Worm (Caenorhabditis elegans) whole organism, early embryonic: Measurements from ENCODE around the gene fbxa-72.

ENCODE experiments used
- B0310.2 ChIP-seq: sonication (generic microtip); optimal IDR thresholded peaks from 2 replicates; lab custom pipeline; 2016; ENCODE audit warnings: mild to moderate bottlenecking, missing genetic modification characterization, missing compliant biosample characterization
- F13C5.2 ChIP-seq: sonication (generic microtip); optimal IDR thresholded peaks from 2 replicates; lab custom pipeline; 2017; ENCODE audit warnings: mild to moderate bottlenecking, missing genetic modification characterization, inconsistent platforms, missing compliant biosample characterization
- aly-1 ChIP-seq: sonication (generic microtip); optimal IDR thresholded peaks from 2 replicates; lab custom pipeline; 2016; ENCODE audit warnings: missing genetic modification characterization, missing compliant biosample characterization
- ama-1 ChIP-seq: fragments of 150-350 bp; optimal IDR thresholded peaks from 2 replicates; lab custom pipeline; 2014
- ceh-13 ChIP-seq: fragments of 200-800 bp; sonication (Bioruptor generic); optimal IDR thresholded peaks from 2 replicates; lab custom pipeline; 2018; ENCODE audit warnings: mild to moderate bottlenecking, missing genetic modification characterization, missing compliant biosample characterization
- ceh-36 ChIP-seq: sonication (generic microtip); optimal IDR thresholded peaks from 2 replicates; lab custom pipeline; 2016; ENCODE audit warnings: missing genetic modification characterization, inconsistent platforms, missing compliant biosample characterization
- ets-7 ChIP-seq: sonication (generic microtip); optimal IDR thresholded peaks from 2 replicates; lab custom pipeline; 2016; ENCODE audit warnings: missing genotype, missing genetic modification characterization, missing compliant biosample characterization
- flt-1 ChIP-seq: fragments of 200-800 bp; sonication (Bioruptor generic); IDR thresholded peaks from 2 replicates; pipeline ENCODE4 v1.3.6; 2022; ENCODE audit warnings: missing genetic modification characterization, missing compliant biosample characterization
- hmbx-1 ChIP-seq: sonication (generic microtip); optimal IDR thresholded peaks from 2 replicates; lab custom pipeline; 2016; ENCODE audit warnings: mild to moderate bottlenecking, missing genetic modification characterization, missing compliant biosample characterization
- hmg-4 ChIP-seq: fragments of 200-800 bp; sonication (Bioruptor generic); optimal IDR thresholded peaks from 2 replicates; lab custom pipeline; 2018; ENCODE audit warnings: mild to moderate bottlenecking, missing genetic modification characterization, missing compliant biosample characterization
- hnd-1 ChIP-seq: sonication (generic microtip); optimal IDR thresholded peaks from 2 replicates; lab custom pipeline; 2016; ENCODE audit warnings: missing genetic modification characterization, missing compliant biosample characterization
- pes-1 ChIP-seq: fragments of 200-800 bp; sonication (Bioruptor generic); IDR thresholded peaks from 2 replicates; pipeline ENCODE4 v1.3.6; 2022; ENCODE audit warnings: missing genetic modification reagents, missing genetic modification characterization, missing compliant biosample characterization
- scrt-1 ChIP-seq: fragments of 200-800 bp; sonication (Bioruptor generic); IDR thresholded peaks from 2 replicates; pipeline ENCODE4 v1.3.6; 2022; ENCODE audit warnings: missing genetic modification characterization, missing compliant biosample characterization
- sea-1 ChIP-seq: fragments of 200-800 bp; sonication (Bioruptor generic); conservative IDR thresholded peaks from 2 replicates; pipeline ENCODE4 v1.3.6; 2022; ENCODE audit warnings: missing genetic modification characterization, missing compliant biosample characterization
- tbx-11 ChIP-seq: fragments of 200-800 bp; sonication (Bioruptor generic); IDR thresholded peaks from 2 replicates; pipeline ENCODE4 v1.3.6; 2022; ENCODE audit warnings: missing genetic modification characterization, missing compliant biosample characterization
- tbx-37 ChIP-seq: fragments of 200-800 bp; sonication (Bioruptor generic); conservative IDR thresholded peaks from 2 replicates; pipeline ENCODE4 v1.3.6; 2022; ENCODE audit warnings: missing genetic modification reagents, missing genetic modification characterization, missing compliant biosample characterization
- tra-4 ChIP-seq: sonication (generic microtip); optimal IDR thresholded peaks from 2 replicates; lab custom pipeline; 2017; ENCODE audit warnings: missing genetic modification characterization, missing compliant biosample characterization

fbxa-72 gene

DNA sequence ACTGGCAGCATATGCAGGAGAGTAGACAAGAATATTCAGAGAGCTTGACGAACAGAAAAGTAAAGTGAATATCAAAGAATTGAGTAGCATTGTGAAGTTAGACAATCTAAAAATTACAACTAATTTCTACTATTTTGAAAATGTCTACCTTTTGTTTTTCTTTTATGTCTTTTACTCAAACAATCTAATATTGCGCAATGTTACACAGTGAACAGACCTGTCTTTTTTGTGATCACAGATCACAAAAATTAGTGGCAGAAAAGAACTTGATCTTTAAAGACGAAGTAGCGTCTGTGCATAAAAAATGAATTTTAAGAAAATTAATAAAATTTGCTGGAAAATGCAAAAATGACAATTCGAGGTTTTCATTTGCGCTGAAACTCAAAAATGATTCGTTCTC lies 22.5 kb upstream of the fbxa-72 start:
- no peak for TF ChIP-seq tbx-11
- no peak for TF ChIP-seq scrt-1 (GFP tag; lab: Robert Waterston, UW)
- no peak for TF ChIP-seq ets-7 (tag; lab: Kevin White, UChicago)
- no peak for TF ChIP-seq F13C5.2 (tag; lab: Kevin White, UChicago)
- no peak for TF ChIP-seq ceh-36 (tag; lab: Kevin White, UChicago)

DNA sequence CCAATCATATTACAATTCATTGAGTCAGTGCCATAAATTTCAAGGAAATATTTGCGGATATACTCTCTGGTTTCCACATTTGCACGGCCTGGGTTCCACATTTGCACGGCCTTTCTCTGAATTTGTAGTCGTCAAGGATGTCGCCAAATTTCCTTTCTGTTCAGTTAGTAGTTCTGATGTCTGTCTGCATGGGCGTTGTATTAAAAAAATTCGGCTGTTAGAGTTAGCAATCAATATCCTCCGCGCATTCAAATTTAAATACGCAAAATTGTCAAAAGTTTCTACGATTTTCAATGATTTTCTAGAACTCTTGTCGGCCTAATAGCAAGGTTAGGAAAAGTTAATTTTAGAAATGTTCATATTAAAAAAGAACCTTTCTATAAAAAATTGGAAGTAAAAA lies 19.4 kb upstream of the fbxa-72 start, which contains the start of gene srj-52:
srj-52 (minus strand) TSS at position 101 of the 400 bp plus-strand sequence.
- no peak for TF ChIP-seq tbx-11
- TF ChIP-seq aly-1 (tag; lab: Kevin White, UChicago), result no peak
- TF ChIP-seq ets-7 (tag; lab: Kevin White, UChicago), result no peak
- TF ChIP-seq F13C5.2 (tag; lab: Kevin White, UChicago), result no peak
- TF ChIP-seq hmg-4 (GFP tag; lab: Kevin White, UChicago), result no peak
- TF ChIP-seq tra-4 (tag; lab: Kevin White, UChicago), result no peak
- TF ChIP-seq sea-1 (GFP tag; lab: Robert Waterston, UW), result no peak
- TF ChIP-seq hmbx-1 (tag; lab: Kevin White, UChicago), result no peak
- TF ChIP-seq pes-1, result no peak
- no peak for TF ChIP-seq hnd-1 (tag; lab: Kevin White, UChicago)
- TF ChIP-seq flt-1 (GFP tag; lab: Robert Waterston, UW), result no peak
- TF ChIP-seq tbx-37, result no peak
- TF ChIP-seq ceh-13 (GFP tag; lab: Kevin White, UChicago), result no peak
- no peak for TF ChIP-seq B0310.2 (tag; lab: Kevin White, UChicago)
- TF ChIP-seq ceh-36 (tag; lab: Kevin White, UChicago), result no peak
- TF ChIP-seq ama-1 (lab: Kevin White, UChicago), result no peak
- TF ChIP-seq scrt-1 (GFP tag; lab: Robert Waterston, UW), result no peak

DNA sequence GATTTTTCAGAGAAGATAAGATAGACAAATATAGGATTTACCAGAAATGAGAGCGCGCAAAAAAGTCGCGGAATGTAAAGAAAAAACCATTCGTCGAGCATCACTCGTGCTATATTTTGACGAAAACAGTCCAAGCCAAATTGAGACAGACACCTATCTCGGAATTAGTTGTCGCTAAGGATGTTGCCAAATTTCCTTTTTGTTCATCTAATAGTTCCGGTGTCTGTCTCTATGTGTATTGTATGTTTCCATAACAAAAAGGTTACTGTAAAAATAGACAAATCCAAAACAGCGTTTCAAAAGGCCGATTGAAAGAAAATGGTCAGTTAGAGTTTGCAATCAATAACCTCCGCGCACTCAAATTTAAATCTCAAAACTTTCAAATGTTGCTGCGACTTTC lies 18.1 kb upstream of the fbxa-72 start, which contains the start of gene srj-53:
srj-53 (minus strand) TSS at position 101 of the 400 bp plus-strand sequence.
- TF ChIP-seq hnd-1 (tag; lab: Kevin White, UChicago) (no peak), pes-1 (no peak), ceh-36 (tag; lab: Kevin White, UChicago) (no peak), flt-1 (GFP tag; lab: Robert Waterston, UW) (no peak), sea-1 (GFP tag; lab: Robert Waterston, UW) (no peak), B0310.2 (tag; lab: Kevin White, UChicago) (no peak), scrt-1 (GFP tag; lab: Robert Waterston, UW) (no peak), tbx-37 (no peak), ets-7 (tag; lab: Kevin White, UChicago) (no peak), ceh-13 (GFP tag; lab: Kevin White, UChicago) (no peak), F13C5.2 (tag; lab: Kevin White, UChicago) (no peak), ama-1 (lab: Kevin White, UChicago) (no peak), hmbx-1 (tag; lab: Kevin White, UChicago) (no peak)

DNA sequence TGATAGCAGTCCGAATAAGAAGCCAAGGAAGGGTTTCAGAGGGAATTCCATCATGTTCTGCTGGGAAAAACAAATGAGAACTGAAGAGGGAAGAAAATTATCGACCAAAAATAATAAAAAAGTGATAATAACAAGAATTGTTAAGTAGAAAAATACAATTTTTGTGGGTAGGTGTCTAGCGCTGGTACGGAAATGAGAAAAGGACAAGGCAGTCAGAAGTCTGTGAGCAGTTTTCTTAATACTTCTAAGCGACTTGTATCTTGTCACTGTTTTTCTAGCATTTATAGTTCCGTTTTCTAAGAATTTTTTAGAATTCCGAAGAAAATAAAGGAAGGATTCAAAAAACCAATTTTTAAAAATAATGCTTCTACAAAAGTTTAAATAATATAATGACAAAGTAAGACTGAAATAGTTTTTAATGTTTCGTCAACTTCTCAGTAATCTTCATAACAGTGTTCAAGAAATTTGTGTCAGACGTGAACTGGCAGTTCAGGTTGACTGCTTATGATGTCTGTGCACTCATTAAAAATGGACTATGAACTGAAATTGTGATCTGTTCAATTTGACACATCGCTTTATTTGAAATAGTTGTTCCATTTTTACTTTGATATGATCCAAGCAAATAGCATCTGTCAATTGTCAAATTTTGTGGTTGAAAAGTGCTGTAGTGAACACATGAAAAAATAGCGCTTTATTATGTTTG lies 16.3 kb upstream of the fbxa-72 start, which contains the start of gene srx-4:
srx-4 (minus strand) TSS at position 51 of the 703 bp plus-strand sequence.
- no peak for TF ChIP-seq pes-1
- no peak for TF ChIP-seq tra-4 (tag; lab: Kevin White, UChicago)
- TF ChIP-seq ceh-13 (GFP tag; lab: Kevin White, UChicago), result no peak
- TF ChIP-seq sea-1 (GFP tag; lab: Robert Waterston, UW), result no peak
- TF ChIP-seq ama-1 (lab: Kevin White, UChicago), result no peak
- no peak for TF ChIP-seq ets-7 (tag; lab: Kevin White, UChicago)

DNA sequence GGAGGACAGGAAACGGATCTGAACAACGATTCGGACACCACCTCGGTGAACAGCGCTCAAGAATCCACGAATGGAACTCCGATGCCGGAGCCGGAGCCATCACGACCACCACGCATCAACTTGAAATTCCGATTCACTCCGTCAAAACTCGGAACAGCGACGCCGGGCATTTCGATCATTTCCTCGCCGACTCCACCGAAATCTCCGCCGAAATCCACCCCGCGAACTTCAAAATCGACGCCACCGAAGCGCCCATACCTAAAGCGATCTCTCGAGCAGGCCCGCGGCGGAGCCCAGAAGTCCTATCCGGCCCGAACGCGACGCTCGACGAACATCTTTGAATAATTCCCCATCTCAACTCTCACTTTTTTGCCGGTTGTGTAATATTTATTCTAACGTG lies 13.0 kb upstream of the fbxa-72 start:
- TF ChIP-seq pes-1 (no peak), ets-7 (tag; lab: Kevin White, UChicago) (no peak), hmbx-1 (tag; lab: Kevin White, UChicago) (no peak), sea-1 (GFP tag; lab: Robert Waterston, UW) (no peak), flt-1 (GFP tag; lab: Robert Waterston, UW) (no peak), F13C5.2 (tag; lab: Kevin White, UChicago) (no peak), hmg-4 (GFP tag; lab: Kevin White, UChicago) (no peak), tbx-37 (no peak), hnd-1 (tag; lab: Kevin White, UChicago) (no peak), ceh-36 (tag; lab: Kevin White, UChicago) (no peak), ceh-13 (GFP tag; lab: Kevin White, UChicago) (no peak)

DNA sequence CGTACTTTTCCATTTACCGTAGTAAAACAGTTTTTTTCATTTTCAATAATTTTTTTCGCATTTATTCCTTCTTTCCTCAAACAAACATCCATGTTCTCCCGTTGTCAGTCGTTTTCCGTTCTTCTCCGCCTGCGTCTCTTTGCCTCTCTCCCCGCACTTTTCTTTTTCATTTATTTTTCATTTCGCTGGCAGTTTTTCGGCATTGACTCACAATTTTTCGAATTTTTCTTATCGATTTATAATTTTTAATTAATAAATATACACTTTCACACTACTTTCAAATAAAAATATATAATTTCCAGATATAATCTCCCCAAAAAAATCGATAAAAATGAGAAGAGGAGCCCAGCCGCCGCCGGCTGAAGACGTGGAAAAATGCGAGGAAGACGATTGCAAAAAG lies 10.8 kb upstream of the fbxa-72 start, which contains the start of gene H25P19.1:
H25P19.1 (plus strand) TSS at position 301 of the 400 bp plus-strand sequence.
- TF ChIP-seq flt-1 (GFP tag; lab: Robert Waterston, UW), result no peak
- TF ChIP-seq ceh-13 (GFP tag; lab: Kevin White, UChicago), result no peak

DNA sequence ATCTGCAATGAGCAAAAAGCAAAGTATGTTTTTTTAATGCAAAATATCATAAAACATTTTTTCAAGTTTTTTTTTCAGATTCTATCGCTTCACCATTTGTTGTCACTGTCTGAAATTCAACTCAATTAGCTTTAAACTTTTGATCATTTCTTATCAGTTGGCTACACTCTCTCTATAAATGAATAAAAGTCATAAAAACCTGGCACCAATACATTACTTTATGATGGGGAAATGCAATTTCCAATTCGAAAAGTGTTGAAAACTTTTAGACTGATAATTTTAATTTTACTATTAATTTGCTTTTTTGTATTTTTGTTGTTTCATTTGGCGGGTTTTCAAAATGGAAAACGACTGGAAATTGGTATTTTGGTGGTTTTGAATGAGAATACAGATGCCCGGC lies 7.3 kb upstream of the fbxa-72 start, which contains the start of gene F31F4.1:
F31F4.1 (plus strand) TSS at position 203 of the 400 bp plus-strand sequence.
- TF ChIP-seq ets-7 (tag; lab: Kevin White, UChicago) (no peak), flt-1 (GFP tag; lab: Robert Waterston, UW) (no peak), hnd-1 (tag; lab: Kevin White, UChicago) (no peak), pes-1 (no peak)

DNA sequence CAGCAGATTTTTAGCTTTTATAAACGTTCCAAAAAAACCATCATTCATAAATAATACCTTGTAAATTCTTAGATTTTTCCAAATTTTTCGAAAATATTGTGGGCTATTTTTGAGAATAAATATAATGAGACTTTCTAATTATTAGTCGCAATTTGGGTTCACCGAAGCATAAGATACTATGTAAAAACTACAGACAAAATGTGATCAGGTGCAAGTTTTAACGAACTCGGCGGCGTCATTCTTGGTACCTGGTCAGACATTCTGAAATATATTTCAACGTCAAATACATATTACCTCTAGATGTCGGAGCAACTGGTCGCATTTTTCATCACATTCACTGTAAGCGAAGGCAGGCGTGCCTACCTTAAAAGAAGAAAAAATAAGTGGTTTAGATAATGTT lies 5.5 kb upstream of the fbxa-72 start, which contains the start of gene srx-23:
srx-23 (plus strand) TSS at position 301 of the 400 bp plus-strand sequence.
- no peak for TF ChIP-seq ets-7 (tag; lab: Kevin White, UChicago)
- TF ChIP-seq hnd-1 (tag; lab: Kevin White, UChicago), result no peak
- TF ChIP-seq ama-1 (lab: Kevin White, UChicago), result no peak
- TF ChIP-seq pes-1, result no peak
- TF ChIP-seq hmbx-1 (tag; lab: Kevin White, UChicago), result no peak
- TF ChIP-seq aly-1 (tag; lab: Kevin White, UChicago), result no peak
- TF ChIP-seq flt-1 (GFP tag; lab: Robert Waterston, UW), result no peak
